Fruit fly (Drosophila melanogaster): ENCODE results near the gene form3.

Gene form3

dm6 chr3L:7091331-7091904 is 3.2 kb upstream of the form3 start:
- no peak for TF ChIP-seq usp (GFP tag; optimal IDR thresholded peaks at IDR 0.05)

- TF ChIP-seq EcR (GFP tag; optimal IDR thresholded peaks at IDR 0.05) (no peak), CG8478 (optimal IDR thresholded peaks at IDR 0.05) (no peak)
Observed at dm6 chr3L:7092904-7093303, 1.7 kb upstream of the form3 start, which contains the start of gene Cpr65Ec. Gene Cpr65Ec, plus strand, starts transcription at chr3L:7093204.

- TF ChIP-seq psq (optimal IDR thresholded peaks at IDR 0.05) = no peak
- TF ChIP-seq CG8478 (optimal IDR thresholded peaks at IDR 0.05) = no peak
- no peak for TF ChIP-seq Dll (optimal IDR thresholded peaks at IDR 0.05)
- no peak for TF ChIP-seq pan (optimal IDR thresholded peaks at IDR 0.05)
- no peak for TF ChIP-seq usp (GFP tag; optimal IDR thresholded peaks at IDR 0.05)
- no peak for TF ChIP-seq EcR (GFP tag; optimal IDR thresholded peaks at IDR 0.05)
Observed at dm6 chr3L:7094020-7094419, 598 bp upstream of the form3 start.

- TF ChIP-seq CG8478 (optimal IDR thresholded peaks at IDR 0.05) (no peak), usp (GFP tag; optimal IDR thresholded peaks at IDR 0.05) (no peak), psq (optimal IDR thresholded peaks at IDR 0.05) (no peak), Dll (optimal IDR thresholded peaks at IDR 0.05) (no peak), pan (optimal IDR thresholded peaks at IDR 0.05) (no peak), EcR (GFP tag; optimal IDR thresholded peaks at IDR 0.05) (no peak)
Observed at dm6 chr3L:7096530-7096929, 1.9 kb downstream of the form3 start.

dm6 chr3L:7103941-7104340 is 9.3 kb downstream of the form3 start:
- TF ChIP-seq usp (GFP tag; optimal IDR thresholded peaks at IDR 0.05) (no peak), Dll (optimal IDR thresholded peaks at IDR 0.05) (no peak), psq (optimal IDR thresholded peaks at IDR 0.05) (no peak), pan (optimal IDR thresholded peaks at IDR 0.05) (no peak), CG8478 (optimal IDR thresholded peaks at IDR 0.05) (no peak), EcR (GFP tag; optimal IDR thresholded peaks at IDR 0.05) (no peak)

dm6 chr3L:7104485-7104884 is 9.9 kb downstream of the form3 start:
- no peak for TF ChIP-seq Dll (optimal IDR thresholded peaks at IDR 0.05)
- no peak for TF ChIP-seq psq (optimal IDR thresholded peaks at IDR 0.05)
- TF ChIP-seq pan (optimal IDR thresholded peaks at IDR 0.05) = no peak

- TF ChIP-seq usp (GFP tag; optimal IDR thresholded peaks at IDR 0.05) (no peak), psq (optimal IDR thresholded peaks at IDR 0.05) (no peak), pan (optimal IDR thresholded peaks at IDR 0.05) (no peak), CG8478 (optimal IDR thresholded peaks at IDR 0.05) (no peak), EcR (GFP tag; optimal IDR thresholded peaks at IDR 0.05) (no peak), Dll (optimal IDR thresholded peaks at IDR 0.05) (no peak)
Observed at dm6 chr3L:7105693-7106092, 11.1 kb downstream of the form3 start.

- TF ChIP-seq psq (optimal IDR thresholded peaks at IDR 0.05) = no peak
- TF ChIP-seq CG8478 (optimal IDR thresholded peaks at IDR 0.05) = no peak
- TF ChIP-seq usp (GFP tag; optimal IDR thresholded peaks at IDR 0.05) = no peak
- TF ChIP-seq pan (optimal IDR thresholded peaks at IDR 0.05) = no peak
- TF ChIP-seq EcR (GFP tag; optimal IDR thresholded peaks at IDR 0.05) = peak in 1 of 2 experiments; percentile 4
- no peak for TF ChIP-seq Dll (optimal IDR thresholded peaks at IDR 0.05)
Observed at dm6 chr3L:7113010-7113409, 18.4 kb downstream of the form3 start.

- no peak for TF ChIP-seq EcR (GFP tag; optimal IDR thresholded peaks at IDR 0.05)
- no peak for TF ChIP-seq Dll (optimal IDR thresholded peaks at IDR 0.05)
- TF ChIP-seq psq (optimal IDR thresholded peaks at IDR 0.05) = no peak
- TF ChIP-seq pan (optimal IDR thresholded peaks at IDR 0.05) = no peak
- TF ChIP-seq usp (GFP tag; optimal IDR thresholded peaks at IDR 0.05) = no peak
- no peak for TF ChIP-seq CG8478 (optimal IDR thresholded peaks at IDR 0.05)
Observed at dm6 chr3L:7115944-7116343, 21.3 kb downstream of the form3 start.

- no peak for TF ChIP-seq psq (optimal IDR thresholded peaks at IDR 0.05)
- TF ChIP-seq CG8478 (optimal IDR thresholded peaks at IDR 0.05) = no peak
- no peak for TF ChIP-seq usp (GFP tag; optimal IDR thresholded peaks at IDR 0.05)
- TF ChIP-seq pan (optimal IDR thresholded peaks at IDR 0.05) = no peak
- TF ChIP-seq EcR (GFP tag; optimal IDR thresholded peaks at IDR 0.05) = no peak
- no peak for TF ChIP-seq Dll (optimal IDR thresholded peaks at IDR 0.05)
Observed at dm6 chr3L:7122136-7122535, 27.5 kb downstream of the form3 start.

- no peak for TF ChIP-seq psq (optimal IDR thresholded peaks at IDR 0.05)
- no peak for TF ChIP-seq pan (optimal IDR thresholded peaks at IDR 0.05)
- TF ChIP-seq Dll (optimal IDR thresholded peaks at IDR 0.05) = no peak
- no peak for TF ChIP-seq CG8478 (optimal IDR thresholded peaks at IDR 0.05)
- no peak for TF ChIP-seq EcR (GFP tag; optimal IDR thresholded peaks at IDR 0.05)
Observed at dm6 chr3L:7125289-7125955, 30.8 kb downstream of the form3 start, which contains the start of the genes msl-3 and BBS1. Gene msl-3, minus strand, starts transcription at chr3L:7125533. Gene BBS1, plus strand, starts transcription at chr3L:7125905.

- TF ChIP-seq usp (GFP tag; optimal IDR thresholded peaks at IDR 0.05) = no peak
- TF ChIP-seq EcR (GFP tag; optimal IDR thresholded peaks at IDR 0.05) = no peak
- TF ChIP-seq Dll (optimal IDR thresholded peaks at IDR 0.05) = no peak
- TF ChIP-seq psq (optimal IDR thresholded peaks at IDR 0.05) = no peak
- no peak for TF ChIP-seq pan (optimal IDR thresholded peaks at IDR 0.05)
- no peak for TF ChIP-seq CG8478 (optimal IDR thresholded peaks at IDR 0.05)
Observed at dm6 chr3L:7128214-7129008, 33.8 kb downstream of the form3 start, which contains the start of the genes Acbp4 and Acbp6. Gene Acbp4, minus strand, starts transcription at chr3L:7128264. Gene Acbp6, plus strand, starts transcription at chr3L:7128903.

Measured in whole organism.